Worm (Caenorhabditis elegans): ENCODE data around the gene tni-3.

The tni-3 gene

ce11 chrV:16834989-16835388, at the start of gene tni-3:
TSS of gene tni-3 (minus strand) at chrV:16835128.
- no peak for TF ChIP-seq K02D7.2 (tag; optimal IDR thresholded peaks at IDR 0.05)
- TF ChIP-seq ceh-30 (tag; optimal IDR thresholded peaks at IDR 0.05): no peak
- no peak for TF ChIP-seq zip-5 (tag; optimal IDR thresholded peaks at IDR 0.05)
- TF ChIP-seq ceh-6 (GFP tag; optimal IDR thresholded peaks at IDR 0.05): no peak

ce11 chrV:16882260-16882918, 47.5 kb upstream of the tni-3 start, which contains the start of the genes F09C6.11 and F09C6.12:
TSS of gene F09C6.11 (minus strand) at chrV:16882310.
TSS of gene F09C6.12 (plus strand) at chrV:16882868.
- TF ChIP-seq ceh-19 (GFP tag; optimal IDR thresholded peaks at IDR 0.05) (no peak), K09A11.1 (tag; optimal IDR thresholded peaks at IDR 0.05; ENCODE audit: insufficient read depth) (no peak), pha-2 (tag; optimal IDR thresholded peaks at IDR 0.05) (no peak)

ce11 chrV:16880679-16881078, 45.8 kb upstream of the tni-3 start, which contains the start of gene F09C6.14:
TSS of gene F09C6.14 (plus strand) at chrV:16880979.
- TF ChIP-seq ceh-48 (tag; optimal IDR thresholded peaks at IDR 0.05): no peak
- TF ChIP-seq ceh-24 (tag; optimal IDR thresholded peaks at IDR 0.05): no peak
- no peak for TF ChIP-seq zip-5 (tag; optimal IDR thresholded peaks at IDR 0.05)
- TF ChIP-seq madf-2 (tag; optimal IDR thresholded peaks at IDR 0.05): no peak
- TF ChIP-seq ceh-14 (tag; optimal IDR thresholded peaks at IDR 0.05): no peak
- no peak for TF ChIP-seq ztf-16 (tag; optimal IDR thresholded peaks at IDR 0.05)
- TF ChIP-seq ceh-9 (tag; optimal IDR thresholded peaks at IDR 0.05): no peak
- no peak for TF ChIP-seq elt-2 (tag; optimal IDR thresholded peaks at IDR 0.05)
- no peak for TF ChIP-seq sox-2 (GFP tag; IDR thresholded peaks at IDR 0.05)
- TF ChIP-seq dve-1 (tag; optimal IDR thresholded peaks at IDR 0.05): no peak
- TF ChIP-seq ceh-22 (tag; optimal IDR thresholded peaks at IDR 0.05): no peak
- TF ChIP-seq tbx-7 (tag; optimal IDR thresholded peaks at IDR 0.05): no peak
- TF ChIP-seq pax-1 (tag; optimal IDR thresholded peaks at IDR 0.05): no peak
- no peak for TF ChIP-seq C08G9.2 (tag; optimal IDR thresholded peaks at IDR 0.05)
- TF ChIP-seq K09A11.1 (tag; optimal IDR thresholded peaks at IDR 0.05; ENCODE audit: insufficient read depth): no peak
- TF ChIP-seq ceh-30 (tag; optimal IDR thresholded peaks at IDR 0.05): no peak
- no peak for TF ChIP-seq ref-2 (tag; optimal IDR thresholded peaks at IDR 0.05)

ce11 chrV:16880054-16880453, 45.1 kb upstream of the tni-3 start, which contains the start of gene F09C6.3:
TSS of gene F09C6.3 (minus strand) at chrV:16880154.
- TF ChIP-seq pat-9 (tag; optimal IDR thresholded peaks at IDR 0.05) (no peak), odd-2 (tag; optimal IDR thresholded peaks at IDR 0.05) (no peak), F13H6.1 (tag; optimal IDR thresholded peaks at IDR 0.05) (no peak), gmeb-2 (tag; optimal IDR thresholded peaks at IDR 0.05) (no peak), C08G9.2 (tag; optimal IDR thresholded peaks at IDR 0.05) (no peak), lin-11 (tag; optimal IDR thresholded peaks at IDR 0.05) (no peak), dve-1 (tag; optimal IDR thresholded peaks at IDR 0.05) (no peak), unc-42 (tag; optimal IDR thresholded peaks at IDR 0.05) (no peak), sdc-2 (tag; optimal IDR thresholded peaks at IDR 0.05) (no peak), pqm-1 (tag; optimal IDR thresholded peaks at IDR 0.05) (no peak), pros-1 (tag; optimal IDR thresholded peaks at IDR 0.05) (no peak)

ce11 chrV:16879532-16879931, 44.6 kb upstream of the tni-3 start:
- TF ChIP-seq ceh-34 (tag; optimal IDR thresholded peaks at IDR 0.05): no peak
- TF ChIP-seq K02D7.2 (tag; optimal IDR thresholded peaks at IDR 0.05): no peak
- no peak for TF ChIP-seq unc-86 (tag; optimal IDR thresholded peaks at IDR 0.05)
- TF ChIP-seq rnt-1 (tag; optimal IDR thresholded peaks at IDR 0.05): no peak
- no peak for TF ChIP-seq nhr-11 (tag; optimal IDR thresholded peaks at IDR 0.05)
- no peak for TF ChIP-seq C08G9.2 (tag; optimal IDR thresholded peaks at IDR 0.05)
- TF ChIP-seq pax-1 (tag; optimal IDR thresholded peaks at IDR 0.05): no peak
- TF ChIP-seq sox-2 (GFP tag; IDR thresholded peaks at IDR 0.05): no peak
- no peak for TF ChIP-seq madf-2 (tag; optimal IDR thresholded peaks at IDR 0.05)
- no peak for TF ChIP-seq tbx-7 (tag; optimal IDR thresholded peaks at IDR 0.05)
- TF ChIP-seq pqm-1 (tag; optimal IDR thresholded peaks at IDR 0.05): no peak
- TF ChIP-seq npax-4 (tag; optimal IDR thresholded peaks at IDR 0.05): no peak
- no peak for TF ChIP-seq nfya-1 (tag; optimal IDR thresholded peaks at IDR 0.05)
- TF ChIP-seq elt-2 (tag; optimal IDR thresholded peaks at IDR 0.05): no peak
- TF ChIP-seq dve-1 (tag; optimal IDR thresholded peaks at IDR 0.05): no peak
